Worm (Caenorhabditis elegans) whole organism, L4/young adult: ENCODE data around the gene F42G4.6.
"Not testable (repeated sequence)": the region's sequence is repeated elsewhere in the genome, so short reads cannot be mapped to it uniquely, and the experiment has no call there.

ENCODE experiments used
- dao-5 ChIP-seq: sonication (generic microtip); optimal IDR thresholded peaks from 2 replicates; lab custom pipeline; 2016; ENCODE audit warnings: missing genotype, missing genetic modification characterization, moderate library complexity, missing compliant biosample characterization
- him-1 ChIP-seq: sonication (generic microtip); optimal IDR thresholded peaks from 2 replicates; lab custom pipeline; 2016; ENCODE audit warnings: missing genotype, missing genetic modification reagents, missing genetic modification characterization, missing compliant biosample characterization

- not testable (repeated sequence) for TF ChIP-seq him-1, dao-5 (tag; lab: Kevin White, UChicago)
Observed at ce11 chrII:13047609-13048008, 31.6 kb upstream of the F42G4.6 start, which contains the start of gene F42G4.2.
